Worm (Caenorhabditis elegans) whole organism, young adult: ENCODE data around the gene ugt-15.

Experiments used
- B0019.2 ChIP-seq: fragments of 200-800 bp; sonication (Bioruptor generic); conservative IDR thresholded peaks from 2 replicates; pipeline ENCODE4 v1.3.6; 2022; ENCODE audit warnings: missing genetic modification reagents, missing genetic modification characterization, missing compliant biosample characterization
- D2030.7 ChIP-seq: fragments of 200-800 bp; sonication (Bioruptor generic); IDR thresholded peaks from 2 replicates; pipeline ENCODE4 v1.3.6; 2022; ENCODE audit warnings: missing genetic modification reagents, missing genetic modification characterization, missing compliant biosample characterization
- F10E7.11 ChIP-seq: sonication (generic microtip); optimal IDR thresholded peaks from 2 replicates; lab custom pipeline; 2017; ENCODE audit warnings: mild to moderate bottlenecking, missing genetic modification characterization, moderate library complexity, missing compliant biosample characterization
- F22D6.2 ChIP-seq: sonication (generic microtip); optimal IDR thresholded peaks from 2 replicates; lab custom pipeline; 2016; ENCODE audit warnings: mild to moderate bottlenecking, missing genetic modification characterization, missing compliant biosample characterization
- F37B4.10 ChIP-seq: fragments of 200-800 bp; sonication (Bioruptor generic); IDR thresholded peaks from 2 replicates; pipeline ENCODE4 v1.3.6; 2022; ENCODE audit warnings: missing genetic modification characterization, missing compliant biosample characterization
- F49E8.2 ChIP-seq: sonication (generic microtip); optimal IDR thresholded peaks from 3 replicates; lab custom pipeline; 2017; ENCODE audit warnings: missing genetic modification characterization, mild to moderate bottlenecking, missing compliant biosample characterization, antibody characterized with exemption, moderate library complexity; ENCODE audit not compliant: insufficient read depth
- F52B5.7 ChIP-seq: sonication (generic microtip); optimal IDR thresholded peaks from 2 replicates; lab custom pipeline; 2016; ENCODE audit warnings: mild to moderate bottlenecking, missing genetic modification characterization, missing compliant biosample characterization
- F55B11.4 ChIP-seq: sonication (generic microtip); optimal IDR thresholded peaks from 2 replicates; lab custom pipeline; 2016; ENCODE audit warnings: missing compliant biosample characterization, missing genetic modification characterization, borderline replicate concordance; ENCODE audit not compliant: insufficient read depth
- F57C9.4 ChIP-seq: sonication (generic microtip); optimal IDR thresholded peaks from 2 replicates; lab custom pipeline; 2017; ENCODE audit warnings: mild to moderate bottlenecking, missing genetic modification characterization, missing compliant biosample characterization
- K11D2.4 ChIP-seq: fragments of 200-800 bp; sonication (Bioruptor generic); IDR thresholded peaks from 2 replicates; pipeline ENCODE4 v1.3.6; 2022; ENCODE audit warnings: missing genetic modification reagents, missing genetic modification characterization, missing compliant biosample characterization
- T07F8.4 ChIP-seq: sonication (generic microtip); optimal IDR thresholded peaks from 2 replicates; lab custom pipeline; 2016; ENCODE audit warnings: mild to moderate bottlenecking, missing genetic modification characterization, moderate library complexity, missing compliant biosample characterization
- T26A5.8 ChIP-seq: sonication (generic microtip); optimal IDR thresholded peaks from 2 replicates; lab custom pipeline; 2016; ENCODE audit warnings: missing genetic modification characterization, missing compliant biosample characterization
- Y56A3A.18 ChIP-seq: fragments of 200-800 bp; sonication (Bioruptor generic); IDR thresholded peaks from 2 replicates; pipeline ENCODE4 v1.3.6; 2022; ENCODE audit warnings: missing genetic modification reagents, missing genetic modification characterization, missing compliant biosample characterization
- aptf-3 ChIP-seq: fragments of 200-800 bp; sonication (Bioruptor generic); IDR thresholded peaks from 2 replicates; pipeline ENCODE4 v1.3.6; 2022; ENCODE audit warnings: missing genetic modification characterization, missing compliant biosample characterization
- atf-7 ChIP-seq: sonication (generic microtip); optimal IDR thresholded peaks from 2 replicates; lab custom pipeline; 2017; ENCODE audit warnings: mild to moderate bottlenecking, missing genetic modification characterization, missing compliant biosample characterization
- athp-1 ChIP-seq: sonication (generic microtip); optimal IDR thresholded peaks from 2 replicates; lab custom pipeline; 2017; ENCODE audit warnings: mild to moderate bottlenecking, missing genetic modification characterization, missing compliant biosample characterization
- attf-3 ChIP-seq: fragments of 200-800 bp; sonication (Bioruptor generic); conservative IDR thresholded peaks from 2 replicates; pipeline ENCODE4 v1.3.6; 2022; ENCODE audit warnings: missing genetic modification reagents, missing genetic modification characterization, missing compliant biosample characterization
- attf-6 ChIP-seq: fragments of 200-800 bp; sonication (Bioruptor generic); IDR thresholded peaks from 2 replicates; pipeline ENCODE4 v1.3.6; 2022; ENCODE audit warnings: missing genetic modification reagents, missing genetic modification characterization, missing compliant biosample characterization
- bed-2 ChIP-seq: fragments of 200-800 bp; sonication (Bioruptor generic); IDR thresholded peaks from 2 replicates; pipeline ENCODE4 v1.3.6; 2022; ENCODE audit warnings: missing genetic modification reagents, missing genetic modification characterization, missing compliant biosample characterization
- ccch-3 ChIP-seq: fragments of 200-800 bp; sonication (Bioruptor generic); optimal IDR thresholded peaks from 2 replicates; lab custom pipeline; 2018; ENCODE audit warnings: mild to moderate bottlenecking, missing genetic modification characterization, missing compliant biosample characterization
- ceh-58 ChIP-seq: fragments of 200-800 bp; sonication (Bioruptor generic); IDR thresholded peaks from 2 replicates; pipeline ENCODE4 v1.3.6; 2022; ENCODE audit warnings: missing genetic modification characterization, missing compliant biosample characterization
- ceh-79 ChIP-seq: sonication (generic microtip); optimal IDR thresholded peaks from 2 replicates; lab custom pipeline; 2017; ENCODE audit warnings: mild to moderate bottlenecking, missing genetic modification characterization, missing compliant biosample characterization
- ceh-91 ChIP-seq: fragments of 200-800 bp; sonication (Bioruptor generic); IDR thresholded peaks from 2 replicates; pipeline ENCODE4 v1.3.6; 2022; ENCODE audit warnings: missing genetic modification reagents, missing genetic modification characterization, missing compliant biosample characterization
- dox-1 ChIP-seq: fragments of 200-800 bp; sonication (Bioruptor generic); IDR thresholded peaks from 2 replicates; pipeline ENCODE4 v1.3.6; 2022; ENCODE audit warnings: missing genetic modification reagents, missing genetic modification characterization, missing compliant biosample characterization
- hlh-12 ChIP-seq: sonication (generic microtip); optimal IDR thresholded peaks from 2 replicates; lab custom pipeline; 2016; ENCODE audit warnings: missing genetic modification characterization, missing compliant biosample characterization
- hsf-1 ChIP-seq: fragments of 200-800 bp; sonication (Bioruptor generic); IDR thresholded peaks from 2 replicates; pipeline ENCODE4 v1.3.6; 2022; ENCODE audit warnings: missing genetic modification reagents, missing genetic modification characterization, missing compliant biosample characterization
- let-526 ChIP-seq: fragments of 200-800 bp; sonication (Bioruptor generic); IDR thresholded peaks from 2 replicates; pipeline ENCODE4 v1.3.6; 2022; ENCODE audit warnings: missing genetic modification reagents, missing genetic modification characterization, missing compliant biosample characterization
- lin-35 ChIP-seq, 3 experiments: fragments of 150-350 bp in 2 of 3; sonication (generic microtip) in 1 of 3; optimal IDR thresholded peaks; 2 replicates each; lab custom pipeline; 2014 to 2018; ENCODE audit warnings: missing biosample characterization in 3 of 3, missing genetic modification characterization in 3 of 3, missing genetic modification reagents in 3 of 3
- lin-54 ChIP-seq: fragments of 200-800 bp; sonication (Bioruptor generic); optimal IDR thresholded peaks from 2 replicates; lab custom pipeline; 2018; ENCODE audit warnings: mild to moderate bottlenecking, missing genetic modification characterization, missing compliant biosample characterization
- lir-1 ChIP-seq: fragments of 200-800 bp; sonication (Bioruptor generic); conservative IDR thresholded peaks from 2 replicates; pipeline ENCODE4 v1.3.6; 2022; ENCODE audit warnings: missing genetic modification reagents, missing genetic modification characterization, missing compliant biosample characterization
- lsl-1 ChIP-seq: fragments of 200-800 bp; sonication (Bioruptor generic); optimal IDR thresholded peaks from 2 replicates; lab custom pipeline; 2018; ENCODE audit warnings: mild to moderate bottlenecking, missing genetic modification characterization, moderate library complexity, missing compliant biosample characterization
- lsy-27 ChIP-seq: sonication (generic microtip); optimal IDR thresholded peaks from 2 replicates; lab custom pipeline; 2017; ENCODE audit warnings: missing genetic modification characterization, mild to moderate bottlenecking, missing compliant biosample characterization, antibody characterized with exemption, missing genotype, borderline replicate concordance; ENCODE audit not compliant: insufficient read depth
- madf-3 ChIP-seq: fragments of 200-800 bp; sonication (Bioruptor generic); IDR thresholded peaks from 2 replicates; pipeline ENCODE4 v1.3.6; 2022; ENCODE audit warnings: missing genetic modification reagents, missing genetic modification characterization, missing compliant biosample characterization
- madf-8 ChIP-seq: fragments of 200-800 bp; sonication (Bioruptor generic); conservative IDR thresholded peaks from 2 replicates; pipeline ENCODE4 v1.3.6; 2022; ENCODE audit warnings: missing genetic modification reagents, missing genetic modification characterization, missing compliant biosample characterization
- mcd-1 ChIP-seq: fragments of 200-800 bp; sonication (Bioruptor generic); IDR thresholded peaks from 2 replicates; pipeline ENCODE4 v1.3.6; 2022; ENCODE audit warnings: missing genetic modification reagents, missing genetic modification characterization, missing compliant biosample characterization
- mel-28 ChIP-seq: sonication (generic microtip); optimal IDR thresholded peaks from 2 replicates; lab custom pipeline; 2016; ENCODE audit warnings: borderline replicate concordance, mild to moderate bottlenecking, missing genetic modification characterization, missing compliant biosample characterization
- mes-4 ChIP-seq: sonication (generic microtip); optimal IDR thresholded peaks from 2 replicates; lab custom pipeline; 2016; ENCODE audit warnings: missing genotype, missing genetic modification characterization, missing compliant biosample characterization
- nfya-1 ChIP-seq: sonication (generic microtip); optimal IDR thresholded peaks from 2 replicates; lab custom pipeline; 2017; ENCODE audit warnings: antibody characterized with exemption, missing compliant biosample characterization, missing genetic modification characterization, borderline replicate concordance; ENCODE audit not compliant: insufficient read depth
- nhr-120 ChIP-seq: fragments of 200-800 bp; sonication (Bioruptor generic); IDR thresholded peaks from 2 replicates; pipeline ENCODE4 v1.3.6; 2022; ENCODE audit warnings: missing genetic modification characterization, missing compliant biosample characterization
- nhr-27 ChIP-seq: fragments of 200-800 bp; sonication (Bioruptor generic); optimal IDR thresholded peaks from 2 replicates; lab custom pipeline; 2018; ENCODE audit warnings: mild to moderate bottlenecking, missing genetic modification characterization, moderate library complexity, missing compliant biosample characterization
- rcor-1 ChIP-seq: fragments of 200-800 bp; sonication (Bioruptor generic); IDR thresholded peaks from 2 replicates; pipeline ENCODE4 v1.3.6; 2022; ENCODE audit warnings: missing genetic modification reagents, missing genetic modification characterization, missing compliant biosample characterization
- rec-8 ChIP-seq, 2 experiments: sonication (generic microtip); optimal IDR thresholded peaks; 2 replicates each; lab custom pipeline; 2016; ENCODE audit warnings: mild to moderate bottlenecking in 2 of 2, missing genetic modification characterization in 2 of 2, missing genetic modification reagents in 2 of 2, missing genotype in 2 of 2, missing biosample characterization in 1 of 2, missing compliant biosample characterization in 1 of 2, moderate library complexity in 1 of 2
- repo-1 ChIP-seq: sonication (generic microtip); optimal IDR thresholded peaks from 2 replicates; lab custom pipeline; 2017; ENCODE audit warnings: mild to moderate bottlenecking, missing genetic modification characterization, missing compliant biosample characterization
- rpc-1 ChIP-seq, 2 experiments: fragments of 150-350 bp in 1 of 2; sonication (generic microtip) in 1 of 2; optimal IDR thresholded peaks; 2 replicates each; lab custom pipeline; 2014 to 2018; ENCODE audit warnings: missing biosample characterization in 1 of 2, missing genetic modification characterization in 1 of 2, missing genetic modification reagents in 1 of 2, missing genotype in 1 of 2
- unc-130 ChIP-seq: sonication (generic microtip); optimal IDR thresholded peaks from 2 replicates; lab custom pipeline; 2016; ENCODE audit warnings: missing genetic modification reagents, missing genetic modification characterization, missing compliant biosample characterization
- zfh-2 ChIP-seq: fragments of 200-800 bp; sonication (Bioruptor generic); conservative IDR thresholded peaks from 2 replicates; pipeline ENCODE4 v1.3.6; 2022; ENCODE audit warnings: missing genetic modification reagents, missing genetic modification characterization, missing compliant biosample characterization
- ztf-26 ChIP-seq: sonication (generic microtip); optimal IDR thresholded peaks from 2 replicates; lab custom pipeline; 2017; ENCODE audit warnings: missing genetic modification characterization, missing compliant biosample characterization
- ztf-28 ChIP-seq: fragments of 200-800 bp; sonication (Bioruptor generic); IDR thresholded peaks from 2 replicates; pipeline ENCODE4 v1.3.6; 2022; ENCODE audit warnings: missing genetic modification reagents, missing genetic modification characterization, missing compliant biosample characterization

Gene ugt-15

DNA sequence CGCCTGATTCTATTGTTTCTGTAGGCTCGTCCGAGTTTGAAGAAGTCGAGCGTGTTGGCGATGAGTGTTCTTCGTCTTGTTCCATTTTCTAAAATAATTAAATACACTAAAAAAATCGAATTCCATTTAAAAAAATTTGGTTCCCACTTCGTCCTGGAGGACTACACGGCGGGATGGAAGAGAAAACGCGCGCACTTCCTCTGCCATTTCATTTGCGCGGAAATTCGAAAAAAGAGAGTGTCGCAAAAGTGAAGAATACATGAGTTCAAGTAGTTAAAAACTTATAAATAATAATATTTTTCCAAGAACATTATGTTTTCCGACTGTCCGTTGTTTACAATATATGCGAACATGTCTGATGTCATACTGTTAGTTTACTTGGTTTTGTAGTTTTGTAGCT, 42.6 kb downstream of the ugt-15 start, which contains the start of gene T07F10.3 (continued):
- TF ChIP-seq let-526 (peak; percentile 84), hsf-1 (GFP tag; lab: Robert Waterston, UW) (no peak), madf-8 (GFP tag; lab: Robert Waterston, UW) (peak; percentile 58), rcor-1 (GFP tag; lab: Robert Waterston, UW) (peak; percentile 79), rec-8 (tag; optimal IDR thresholded peaks at IDR 0.05; lab: Kevin White, UChicago) (peak; percentile 76 to 85), nhr-27 (tag; lab: Kevin White, UChicago) (no peak), madf-3 (peak; percentile 90), F37B4.10 (GFP tag; lab: Robert Waterston, UW) (no peak), mel-28 (tag; lab: Kevin White, UChicago) (no peak), rpc-1 (optimal IDR thresholded peaks at IDR 0.05; lab: Kevin White, UChicago) (no peak), rpc-1 (tag; optimal IDR thresholded peaks at IDR 0.05; lab: Kevin White, UChicago) (no peak), ccch-3 (GFP tag; lab: Kevin White, UChicago) (peak; percentile 94), F22D6.2 (tag; lab: Kevin White, UChicago) (peak; percentile 77), aptf-3 (GFP tag; lab: Robert Waterston, UW) (no peak), F57C9.4 (tag; lab: Kevin White, UChicago) (peak; percentile 15), attf-3 (GFP tag; lab: Robert Waterston, UW) (peak; percentile 75), bed-2 (GFP tag; lab: Robert Waterston, UW) (peak; percentile 92), attf-6 (GFP tag; lab: Robert Waterston, UW) (no peak), lir-1 (GFP tag; lab: Robert Waterston, UW) (peak; percentile 80), F55B11.4 (tag; lab: Kevin White, UChicago) (no peak), nhr-120 (GFP tag; lab: Robert Waterston, UW) (no peak), T26A5.8 (tag; lab: Kevin White, UChicago) (no peak), athp-1 (tag; lab: Kevin White, UChicago) (peak; percentile 80), Y56A3A.18 (GFP tag; lab: Robert Waterston, UW) (no peak), F10E7.11 (tag; lab: Kevin White, UChicago) (peak; percentile 76), K11D2.4 (peak; percentile 78), D2030.7 (peak; percentile 39; the same call in 1 of the 2 replicates), F52B5.7 (tag; lab: Kevin White, UChicago) (peak; percentile 59), ztf-26 (no peak), F49E8.2 (no peak), B0019.2 (GFP tag; lab: Robert Waterston, UW) (no peak), lin-35 (GFP tag; optimal IDR thresholded peaks at IDR 0.05; lab: Kevin White, UChicago) (peak; percentile 42 to 94 (median 52)), ceh-79 (tag; lab: Kevin White, UChicago) (no peak), lsl-1 (GFP tag; lab: Kevin White, UChicago) (peak; percentile 55), atf-7 (tag; lab: Kevin White, UChicago) (peak; percentile 57), unc-130 (GFP tag; lab: Kevin White, UChicago) (peak; percentile 95), ceh-91 (GFP tag; lab: Robert Waterston, UW) (peak; percentile 48; the same call in 1 of the 2 replicates), ceh-58 (GFP tag; lab: Robert Waterston, UW) (no peak), zfh-2 (GFP tag; lab: Robert Waterston, UW) (no peak), mcd-1 (GFP tag; lab: Robert Waterston, UW) (peak; percentile 88), lin-54 (GFP tag; lab: Kevin White, UChicago) (peak; percentile 95), hlh-12 (tag; lab: Kevin White, UChicago) (peak; percentile 9), mes-4 (tag; lab: Kevin White, UChicago) (no peak), dox-1 (peak; percentile 90), ztf-28 (GFP tag; lab: Robert Waterston, UW) (peak; percentile 78; the same call in 1 of the 2 replicates), repo-1 (no peak), nfya-1 (tag; lab: Kevin White, UChicago) (no peak), T07F8.4 (tag; lab: Kevin White, UChicago) (peak; percentile 56), lsy-27 (no peak)
